Worm (Caenorhabditis elegans): ENCODE results near the gene ctns-1.
A peak's percentile ranks its signal among the peaks of the same experiment; 100 is the strongest.

Gene ctns-1

DNA sequence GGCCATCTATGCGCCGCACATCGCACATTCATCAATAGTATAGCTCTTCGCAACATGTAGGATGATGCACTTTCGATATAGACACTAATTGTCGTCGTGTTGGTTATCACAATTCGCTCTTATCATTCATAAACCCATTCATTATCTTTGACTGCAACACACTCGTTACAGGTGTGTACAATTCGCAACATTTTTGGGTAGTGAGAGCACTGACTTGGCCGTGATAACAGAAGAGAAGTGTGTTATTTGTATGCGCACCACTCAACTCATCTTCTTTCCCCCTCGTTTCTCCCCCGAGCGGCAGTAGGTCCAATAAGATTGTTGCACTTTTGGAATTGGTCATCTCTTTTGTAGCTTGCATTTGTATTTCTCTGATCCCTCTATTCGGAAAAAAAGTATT is 9.4 kb downstream of the ctns-1 start:
- TF ChIP-seq pqm-1 (tag; optimal IDR thresholded peaks at IDR 0.05): peak; percentile 31
- TF ChIP-seq nhr-28 (tag; optimal IDR thresholded peaks at IDR 0.05): no peak
- no peak for TF ChIP-seq ets-5 (GFP tag; IDR thresholded peaks at IDR 0.05)
- no peak for TF ChIP-seq snpc-4 (tag; optimal IDR thresholded peaks at IDR 0.05)
- no peak for TF ChIP-seq ztf-4 (tag; optimal IDR thresholded peaks at IDR 0.05)
- no peak for TF ChIP-seq unc-98 (GFP tag; IDR thresholded peaks at IDR 0.05)
- peak; percentile 17 for TF ChIP-seq nhr-85 (tag)
- no peak for TF ChIP-seq lin-39 (tag; optimal IDR thresholded peaks at IDR 0.05)
- TF ChIP-seq nhr-19 (GFP tag; conservative IDR thresholded peaks at IDR 0.05): no peak
- no peak for TF ChIP-seq grh-1 (GFP tag; IDR thresholded peaks at IDR 0.05)
- peak; percentile 68 for TF ChIP-seq elt-2 (tag; optimal IDR thresholded peaks at IDR 0.05)
- no peak for TF ChIP-seq unc-86 (tag; optimal IDR thresholded peaks at IDR 0.05)
- TF ChIP-seq nhr-237 (tag; optimal IDR thresholded peaks at IDR 0.05): no peak
- no peak for TF ChIP-seq dpl-1 (GFP tag; optimal IDR thresholded peaks at IDR 0.05)
- TF ChIP-seq nhr-76 (tag; optimal IDR thresholded peaks at IDR 0.05): no peak
- no peak for TF ChIP-seq C16A3.4 (tag; optimal IDR thresholded peaks at IDR 0.05)
- TF ChIP-seq lin-13 (GFP tag; optimal IDR thresholded peaks at IDR 0.05): no peak
- no peak for TF ChIP-seq nhr-20 (tag; optimal IDR thresholded peaks at IDR 0.05)
- TF ChIP-seq ceh-8 (GFP tag; optimal IDR thresholded peaks at IDR 0.05): no peak
- no peak for TF ChIP-seq jun-1 (tag; optimal IDR thresholded peaks at IDR 0.05)
- no peak for TF ChIP-seq nhr-11 (tag; optimal IDR thresholded peaks at IDR 0.05)
- TF ChIP-seq hpl-2 (GFP tag; optimal IDR thresholded peaks at IDR 0.05): no peak
- TF ChIP-seq pag-3 (tag; optimal IDR thresholded peaks at IDR 0.05; ENCODE audit: borderline replicate concordance, insufficient read depth): no peak
- TF ChIP-seq fkh-10 (GFP tag; optimal IDR thresholded peaks at IDR 0.05): no peak
- TF ChIP-seq Y116A8C.19 (tag; optimal IDR thresholded peaks at IDR 0.05; ENCODE audit: borderline replicate concordance): no peak
- no peak for TF ChIP-seq sox-4 (tag; optimal IDR thresholded peaks at IDR 0.05)
- no peak for TF ChIP-seq lin-15B (tag; optimal IDR thresholded peaks at IDR 0.05)
- TF ChIP-seq rnt-1 (tag; optimal IDR thresholded peaks at IDR 0.05): no peak
- TF ChIP-seq mdl-1 (tag; optimal IDR thresholded peaks at IDR 0.05): no peak
- TF ChIP-seq elt-3 (tag; optimal IDR thresholded peaks at IDR 0.05): no peak
- no peak for TF ChIP-seq aha-1 (tag; optimal IDR thresholded peaks at IDR 0.05)
- no peak for TF ChIP-seq lir-3 (tag; optimal IDR thresholded peaks at IDR 0.05; ENCODE audit: poor library complexity)
- TF ChIP-seq unc-30 (tag; optimal IDR thresholded peaks at IDR 0.05): no peak
- TF ChIP-seq efl-3 (GFP tag; optimal IDR thresholded peaks at IDR 0.05): no peak
- no peak for TF ChIP-seq pax-3 (tag; optimal IDR thresholded peaks at IDR 0.05)
- no peak for TF ChIP-seq egl-27 (tag; optimal IDR thresholded peaks at IDR 0.05)
- no peak for TF ChIP-seq zip-4 (GFP tag; optimal IDR thresholded peaks at IDR 0.05)
- TF ChIP-seq lsy-2 (tag; optimal IDR thresholded peaks at IDR 0.05): peak in 1 of 2 experiments; percentile 4
- TF ChIP-seq ama-1 (optimal IDR thresholded peaks at IDR 0.05): no peak
- no peak for TF ChIP-seq mef-2 (tag; optimal IDR thresholded peaks at IDR 0.05)
- peak in 1 of 2 experiments; percentile 36 for TF ChIP-seq lin-35 (GFP tag; optimal IDR thresholded peaks at IDR 0.05)
- TF ChIP-seq lin-14 (GFP tag; optimal IDR thresholded peaks at IDR 0.05): peak; percentile 7
- TF ChIP-seq isw-1 (GFP tag; IDR thresholded peaks at IDR 0.05): no peak
- TF ChIP-seq ceh-82 (tag; optimal IDR thresholded peaks at IDR 0.05): no peak

DNA sequence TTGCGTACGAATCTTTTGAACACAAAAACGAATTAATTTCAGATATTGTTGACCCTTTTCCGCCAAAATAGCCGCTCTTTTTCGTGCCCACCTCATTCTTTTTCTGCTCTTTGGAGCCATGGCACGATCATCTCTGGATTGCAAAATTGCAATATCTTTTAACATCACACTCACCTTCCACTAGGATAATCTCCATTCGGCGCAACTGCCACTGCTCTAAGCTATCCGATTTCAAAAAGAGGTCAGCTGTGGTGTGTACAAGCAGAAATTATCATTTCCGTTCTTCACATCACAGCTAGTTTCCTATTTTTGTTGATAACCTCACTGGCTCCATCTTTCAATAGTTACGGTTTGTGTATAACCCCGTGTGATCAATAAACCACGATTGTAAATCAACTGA is 10.1 kb downstream of the ctns-1 start:
- TF ChIP-seq unc-30 (tag; optimal IDR thresholded peaks at IDR 0.05): no peak
- TF ChIP-seq snpc-4 (tag; optimal IDR thresholded peaks at IDR 0.05): no peak
- no peak for TF ChIP-seq vab-15 (tag; optimal IDR thresholded peaks at IDR 0.05)
- no peak for TF ChIP-seq grh-1 (GFP tag; IDR thresholded peaks at IDR 0.05)
- TF ChIP-seq rnt-1 (tag; optimal IDR thresholded peaks at IDR 0.05): peak; percentile 19
